Fruit fly (Drosophila melanogaster): ENCODE measurements around the gene CG18789.

Gene CG18789

dm6 chr2L:12025505-12025904 is 30.3 kb upstream of the CG18789 start (continued):
- no peak for TF ChIP-seq CG11723 (GFP tag; optimal IDR thresholded peaks at IDR 0.05)
- TF ChIP-seq Lpt (GFP tag; optimal IDR thresholded peaks at IDR 0.05), result no peak
- peak; percentile 15 for TF ChIP-seq CG13424 (tag; optimal IDR thresholded peaks at IDR 0.05)
- TF ChIP-seq Hmr (GFP tag; optimal IDR thresholded peaks at IDR 0.05), result peak; percentile 13
- no peak for TF ChIP-seq z (GFP tag; IDR thresholded peaks at IDR 0.05)
- TF ChIP-seq CG32767 (GFP tag; IDR thresholded peaks at IDR 0.05), result no peak
- TF ChIP-seq sob (GFP tag; IDR thresholded peaks at IDR 0.05), result 0 out of 2 replicates have a peak, but pooled peaks have one; percentile 31
- TF ChIP-seq odd (GFP tag; optimal IDR thresholded peaks at IDR 0.05), result no peak
- TF ChIP-seq CG18476 (GFP tag; optimal IDR thresholded peaks at IDR 0.05), result no peak
- TF ChIP-seq Aef1 (GFP tag; IDR thresholded peaks at IDR 0.05), result no peak
- TF ChIP-seq CG13287 (GFP tag; IDR thresholded peaks at IDR 0.05; ENCODE audit: partially characterized antibody), result no peak
- no peak for TF ChIP-seq CG9817 (tag; optimal IDR thresholded peaks at IDR 0.05)

- TF ChIP-seq Nf-YC (tag; optimal IDR thresholded peaks at IDR 0.05) (no peak), gem (tag; optimal IDR thresholded peaks at IDR 0.05) (peak; percentile 82), CG8281 (tag; optimal IDR thresholded peaks at IDR 0.05) (peak; percentile 85), Med (GFP tag) (peak; percentile 25), sd (tag; optimal IDR thresholded peaks at IDR 0.05) (peak; percentile 80), CG32772 (GFP tag; IDR thresholded peaks at IDR 0.05) (no peak), CG11085 (GFP tag; IDR thresholded peaks at IDR 0.05) (no peak), CG10462 (GFP tag; optimal IDR thresholded peaks at IDR 0.05) (no peak), CG5180 (GFP tag; optimal IDR thresholded peaks at IDR 0.05) (peak; percentile 3), gcm2 (GFP tag; optimal IDR thresholded peaks at IDR 0.05) (no peak), CG13894 (tag; optimal IDR thresholded peaks at IDR 0.05) (peak; percentile 32)
These were observed 28.9 kb upstream of the CG18789 start for dm6 chr2L:12024104-12024503.

- TF ChIP-seq CHES-1-like (GFP tag; optimal IDR thresholded peaks at IDR 0.05) (no peak), slbo (GFP tag; IDR thresholded peaks at IDR 0.05) (0 out of 2 replicates have a peak, but pooled peaks have one; percentile 8), kay (GFP tag; optimal IDR thresholded peaks at IDR 0.05) (peak; percentile 35), sc (optimal IDR thresholded peaks at IDR 0.05) (no peak), sc (GFP tag; optimal IDR thresholded peaks at IDR 0.05) (peak; percentile 80), toy (GFP tag; IDR thresholded peaks at IDR 0.05) (no peak), Asciz (GFP tag; optimal IDR thresholded peaks at IDR 0.05) (peak; percentile 78), eve (GFP tag; optimal IDR thresholded peaks at IDR 0.05) (no peak), CG18262 (tag; optimal IDR thresholded peaks at IDR 0.05) (peak; percentile 36), MBD-R2 (GFP tag; IDR thresholded peaks at IDR 0.05) (no peak), corto (GFP tag; optimal IDR thresholded peaks at IDR 0.05) (no peak), slp2 (GFP tag; optimal IDR thresholded peaks at IDR 0.05) (no peak), Dip2 (GFP tag; IDR thresholded peaks at IDR 0.05) (no peak), Sox100B (GFP tag; optimal IDR thresholded peaks at IDR 0.05) (no peak), cwo (GFP tag; optimal IDR thresholded peaks at IDR 0.05) (peak; percentile 37), Dad (GFP tag; optimal IDR thresholded peaks at IDR 0.05) (no peak), Oaz (GFP tag; IDR thresholded peaks at IDR 0.05) (no peak), caup (GFP tag; optimal IDR thresholded peaks at IDR 0.05; ENCODE audit: severe bottlenecking) (peak; percentile 85), z (GFP tag; IDR thresholded peaks at IDR 0.05) (0 out of 3 replicates have a peak, but pooled peaks have one; percentile 27), CG10462 (GFP tag; optimal IDR thresholded peaks at IDR 0.05) (peak; percentile 56), wek (GFP tag; optimal IDR thresholded peaks at IDR 0.05) (peak; percentile 83), CG7357 (GFP tag; IDR thresholded peaks at IDR 0.05) (no peak), CG10979 (tag; optimal IDR thresholded peaks at IDR 0.05) (peak; percentile 8), H15 (GFP tag; IDR thresholded peaks at IDR 0.05) (no peak), CG6765 (GFP tag; optimal IDR thresholded peaks at IDR 0.05) (no peak), ab (GFP tag; optimal IDR thresholded peaks at IDR 0.05) (no peak), tup (GFP tag; optimal IDR thresholded peaks at IDR 0.05) (peak; percentile 70), Hey (tag; optimal IDR thresholded peaks at IDR 0.05) (peak; percentile 67)
These were observed 26.0 kb upstream of the CG18789 start for dm6 chr2L:12021193-12021592.
